Worm (Caenorhabditis elegans): ENCODE measurements around the gene mrps-22.

mrps-22 gene

DNA sequence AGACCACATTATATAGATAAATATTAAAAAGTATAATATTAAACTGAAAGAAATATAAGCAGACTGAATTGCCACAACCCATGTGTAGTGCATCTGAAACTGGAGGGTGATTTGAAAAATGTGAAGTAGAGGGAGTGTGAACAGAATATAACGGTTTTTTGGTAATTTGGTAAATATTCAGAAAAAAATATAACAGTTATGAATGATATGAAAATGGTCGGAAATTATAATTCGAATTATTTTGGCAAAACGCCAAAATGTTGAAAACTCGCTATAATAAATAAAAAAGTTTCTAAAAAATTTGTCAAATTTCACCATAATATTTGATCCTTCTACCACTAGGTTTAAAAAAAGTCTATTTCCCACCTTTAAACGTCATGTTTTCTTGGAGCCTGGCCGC is 19.8 kb downstream of the mrps-22 start, which contains the start of gene srv-2:
Gene srv-2, minus strand, starts transcription at position 101 of the 400 bp plus-strand sequence.
- no peak for TF ChIP-seq unc-62 (GFP tag; optimal IDR thresholded peaks at IDR 0.05)

DNA sequence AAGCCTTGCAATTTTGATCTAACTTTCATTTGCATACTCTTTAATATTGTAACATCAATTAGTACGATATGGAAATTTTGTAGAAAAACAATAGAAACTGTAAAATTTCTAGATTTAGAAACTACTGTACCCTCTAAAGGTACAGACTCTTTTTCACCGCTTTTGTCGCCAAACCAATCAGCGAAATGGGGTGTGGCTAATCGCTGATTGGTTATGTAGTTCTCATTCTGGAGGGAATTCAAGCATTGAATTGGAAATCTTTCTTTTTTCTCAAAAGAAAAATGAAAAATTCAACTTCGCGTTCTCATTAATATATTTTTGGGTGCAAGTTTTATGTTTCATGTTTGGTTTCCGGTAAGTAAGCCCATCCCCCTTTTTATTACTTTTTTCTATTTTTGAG is 21.1 kb downstream of the mrps-22 start:
- no peak for TF ChIP-seq unc-62 (GFP tag; optimal IDR thresholded peaks at IDR 0.05)

DNA sequence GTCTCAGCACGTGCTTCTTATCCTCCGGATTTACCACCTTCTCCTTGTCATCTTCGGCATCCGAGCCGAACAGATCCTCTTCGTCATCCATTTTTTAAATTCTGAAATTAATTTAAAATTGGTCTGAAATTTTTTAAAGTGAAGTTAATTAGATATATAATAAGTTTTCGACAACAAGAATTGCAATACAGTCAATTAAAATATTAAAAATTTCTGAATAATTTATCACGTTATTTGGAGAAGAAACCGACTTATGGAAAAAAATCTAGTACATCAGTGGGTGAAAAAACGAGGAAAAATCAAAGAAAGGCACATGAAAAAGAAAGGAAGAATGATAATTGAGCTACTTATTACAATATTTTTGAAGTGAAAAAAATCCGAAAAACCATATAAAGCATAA is 23.1 kb downstream of the mrps-22 start, which contains the start of gene taf-13:
Gene taf-13, minus strand, starts transcription at position 101 of the 400 bp plus-strand sequence.
- no peak for TF ChIP-seq unc-62 (GFP tag; optimal IDR thresholded peaks at IDR 0.05)

DNA sequence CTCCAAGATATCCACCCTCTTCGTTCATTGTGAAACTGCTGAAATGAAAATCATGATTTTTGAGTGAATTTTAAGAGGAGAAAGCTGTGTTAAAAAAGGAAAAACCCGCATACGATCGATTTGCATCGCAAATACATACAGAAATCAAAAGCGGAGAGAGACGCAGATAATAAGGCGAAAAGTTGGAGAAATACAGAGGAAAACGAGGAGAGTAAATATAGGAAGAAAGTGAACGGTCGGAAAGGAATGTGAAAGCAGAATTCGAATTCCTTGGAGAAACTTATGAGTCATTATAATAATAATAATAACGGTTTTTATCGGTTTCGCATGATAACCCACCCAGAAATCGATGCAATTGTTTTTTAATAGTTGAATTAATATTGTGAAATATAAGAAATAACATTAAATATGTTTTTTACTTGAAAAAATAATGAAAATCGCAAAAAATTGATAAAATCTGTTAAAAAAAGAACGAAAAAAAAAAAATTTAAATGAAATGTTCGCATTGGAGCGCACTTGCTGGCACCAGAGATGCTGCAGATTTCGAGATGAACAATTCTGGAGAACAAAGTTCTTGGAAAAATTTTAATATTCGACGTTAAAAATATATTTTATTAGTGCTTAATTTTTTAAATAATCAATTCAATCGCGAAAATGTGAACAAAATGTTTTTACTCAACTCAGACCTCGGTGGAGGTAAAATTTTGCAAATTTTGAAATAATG is 25.0 kb downstream of the mrps-22 start, which contains the start of gene ccm-3:
Gene ccm-3, minus strand, starts transcription at position 38 of the 724 bp plus-strand sequence.
- no peak for TF ChIP-seq unc-62 (GFP tag; optimal IDR thresholded peaks at IDR 0.05)

DNA sequence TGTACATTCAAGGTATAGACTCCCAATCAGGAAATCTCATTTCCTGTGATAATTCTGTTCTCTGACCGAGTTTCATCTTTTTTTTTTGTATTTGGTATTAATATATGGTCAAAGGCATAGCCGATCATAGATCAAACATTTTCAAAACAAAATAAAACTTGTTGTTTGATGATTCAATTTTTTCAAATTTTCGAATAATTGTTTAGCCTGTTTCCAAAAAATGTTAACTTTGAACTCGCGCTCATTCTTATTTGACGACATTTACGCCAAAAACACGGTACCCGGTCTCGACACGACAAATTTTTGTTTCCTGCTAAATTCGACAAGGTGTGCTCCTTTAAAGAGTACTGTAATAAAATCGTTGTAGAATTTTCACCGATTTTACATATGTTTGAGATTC is 26.4 kb downstream of the mrps-22 start:
- TF ChIP-seq unc-62 (GFP tag; optimal IDR thresholded peaks at IDR 0.05): no peak

DNA sequence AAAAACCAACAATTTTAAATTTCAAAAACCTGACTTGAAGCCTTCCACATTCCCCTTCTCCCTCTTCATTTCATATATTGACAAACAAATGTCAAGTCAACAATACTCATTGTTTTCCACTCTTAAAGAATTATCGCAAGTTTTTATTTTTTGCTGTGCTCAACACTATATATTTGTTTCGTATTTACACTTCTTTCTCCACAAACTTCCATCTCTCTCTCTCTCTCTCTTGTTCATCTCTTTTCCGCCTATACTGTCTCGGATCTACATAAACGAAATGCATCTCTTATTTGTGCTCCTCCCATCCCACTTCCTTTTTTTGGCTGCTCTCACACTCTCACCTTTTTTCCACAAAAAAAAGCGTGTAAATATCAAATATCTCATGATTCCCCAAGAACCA is 30.3 kb downstream of the mrps-22 start, which contains the start of gene C14A4.12:
Gene C14A4.12, plus strand, starts transcription at position 301 of the 400 bp plus-strand sequence.
- TF ChIP-seq unc-62 (GFP tag; optimal IDR thresholded peaks at IDR 0.05): no peak

DNA sequence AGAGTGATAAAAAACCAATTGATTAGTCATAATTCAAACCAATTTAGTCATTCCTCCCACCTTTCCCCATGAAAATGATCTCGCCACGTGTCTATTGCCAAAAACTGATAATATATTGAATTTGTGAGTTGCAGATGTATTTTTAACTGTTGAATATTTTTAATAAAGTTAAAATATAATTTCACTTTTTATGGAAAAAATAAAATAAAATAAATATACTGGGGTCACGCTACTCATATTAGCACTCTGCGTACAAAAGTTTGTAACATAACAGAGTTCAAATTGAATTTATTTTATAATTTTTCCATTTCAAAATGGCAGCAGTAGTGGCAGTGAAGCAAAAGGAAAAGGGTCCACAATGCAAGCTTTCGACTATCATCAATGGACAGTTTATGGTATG is 35.7 kb downstream of the mrps-22 start, which contains the start of gene C14A4.13:
Gene C14A4.13, plus strand, starts transcription at position 301 of the 400 bp plus-strand sequence.
- no peak for TF ChIP-seq unc-62 (GFP tag; optimal IDR thresholded peaks at IDR 0.05)

DNA sequence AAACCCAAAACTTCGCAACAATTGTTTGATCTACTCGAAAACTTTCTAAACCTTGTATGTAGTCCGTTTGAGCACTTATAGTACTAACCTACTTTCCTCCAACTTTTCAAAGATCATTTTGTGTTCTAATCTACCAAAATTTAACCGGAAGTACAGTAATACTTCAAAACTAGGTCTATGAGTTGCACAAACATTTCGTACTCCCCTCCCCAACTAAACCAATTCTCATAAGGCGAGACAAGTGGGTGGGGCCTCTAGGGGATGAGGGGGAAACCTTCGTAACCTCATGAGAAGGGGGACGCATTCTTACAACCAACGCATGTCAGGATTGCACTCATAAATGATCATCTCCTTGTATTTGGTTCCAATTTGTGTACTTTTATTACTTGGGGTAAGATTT is 39.5 kb downstream of the mrps-22 start, which contains the start of gene cutl-9:
Gene cutl-9, plus strand, starts transcription at position 301 of the 400 bp plus-strand sequence.
- TF ChIP-seq unc-62 (GFP tag; optimal IDR thresholded peaks at IDR 0.05): no peak

DNA sequence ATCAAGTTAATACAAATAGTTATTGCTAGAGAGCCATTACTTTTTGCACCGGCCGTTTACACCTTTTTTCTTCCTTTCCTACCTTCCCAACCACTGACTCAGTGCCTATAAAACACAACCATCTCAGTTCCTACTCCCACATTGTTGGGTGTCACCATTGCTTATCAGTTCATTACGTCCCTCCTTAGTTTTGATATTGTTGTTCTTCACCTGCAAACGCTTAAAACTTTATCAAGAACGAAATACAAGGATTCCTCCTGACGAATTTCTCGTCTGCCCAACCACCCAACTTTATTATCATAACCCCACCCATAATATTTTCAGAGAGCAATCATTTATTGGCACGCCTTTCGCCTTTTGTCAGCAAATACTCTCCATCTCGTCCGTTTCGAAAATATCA is 44.7 kb downstream of the mrps-22 start:
- TF ChIP-seq unc-62 (GFP tag; optimal IDR thresholded peaks at IDR 0.05): no peak

DNA sequence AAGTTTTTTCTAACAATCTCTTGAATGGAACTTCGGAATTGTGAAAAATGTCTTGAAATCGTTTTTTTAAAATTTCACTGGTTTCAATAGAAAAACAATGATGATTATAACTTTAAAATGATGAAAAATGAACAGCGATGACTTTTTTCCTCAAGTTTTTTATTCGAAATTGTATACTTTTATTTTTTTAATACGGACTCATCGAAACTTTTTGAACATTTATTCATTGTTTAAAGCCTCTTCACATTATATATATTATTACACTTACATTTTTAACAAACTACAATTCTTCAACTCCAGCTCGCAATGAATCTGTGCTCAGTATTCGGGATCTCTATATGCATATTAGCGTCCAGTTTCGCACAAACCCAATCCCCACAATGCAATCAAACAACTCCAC is 45.5 kb downstream of the mrps-22 start, which contains the start of gene M28.8:
Gene M28.8, plus strand, starts transcription at position 301 of the 400 bp plus-strand sequence.
- TF ChIP-seq unc-62 (GFP tag; optimal IDR thresholded peaks at IDR 0.05): no peak

DNA sequence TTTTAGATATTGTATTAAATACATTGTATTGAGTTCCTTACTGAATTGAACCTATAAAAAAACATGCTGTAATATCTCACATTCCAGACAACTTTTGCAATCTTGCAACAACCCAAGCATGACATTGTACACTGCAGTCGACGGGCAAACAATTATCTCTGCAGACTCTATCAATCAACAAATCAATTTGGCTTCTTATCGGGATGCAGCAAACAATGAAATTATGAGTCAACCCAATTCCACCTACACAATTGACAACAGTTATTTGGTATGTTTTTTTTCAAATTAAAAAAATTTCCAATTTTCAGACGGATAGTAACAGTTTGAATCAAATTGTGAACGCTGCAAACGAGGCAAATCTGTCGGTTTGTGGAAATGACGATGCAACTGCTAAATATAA is 48.5 kb downstream of the mrps-22 start:
- no peak for TF ChIP-seq unc-62 (GFP tag; optimal IDR thresholded peaks at IDR 0.05)

Data from whole organism, dauer.